Fruit fly (Drosophila melanogaster): ENCODE measurements around the gene Ref2.
A peak's percentile ranks its signal among the peaks of the same experiment; 100 is the strongest.

Gene Ref2

DNA sequence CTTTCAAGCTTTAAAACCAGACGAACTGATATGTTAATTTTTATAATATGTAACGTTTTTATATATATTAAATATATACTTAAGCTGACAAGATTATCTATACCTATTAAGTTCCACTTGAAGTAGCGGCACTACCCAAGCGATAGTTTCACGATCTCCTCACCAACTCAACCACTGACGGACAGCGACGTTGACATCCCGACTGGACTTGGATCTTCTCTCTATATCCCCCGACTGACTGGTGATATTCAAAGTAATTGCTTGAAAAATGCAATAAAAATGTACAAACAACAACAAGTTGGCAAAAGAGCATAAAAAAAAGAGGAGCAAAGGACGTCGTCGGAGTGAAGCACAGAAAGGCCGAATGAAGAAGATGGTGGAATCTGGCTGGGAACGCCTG lies at the start of gene Ref2:
Gene Ref2, minus strand, starts transcription at position 101 of the 400 bp plus-strand sequence.
- TF ChIP-seq acj6 (GFP tag; optimal IDR thresholded peaks at IDR 0.05) (no peak), pdm3 (GFP tag; optimal IDR thresholded peaks at IDR 0.05) (no peak), svp (GFP tag) (peak; percentile 52), CG6792 (GFP tag; optimal IDR thresholded peaks at IDR 0.05) (no peak), topi (GFP tag; optimal IDR thresholded peaks at IDR 0.05) (no peak)

DNA sequence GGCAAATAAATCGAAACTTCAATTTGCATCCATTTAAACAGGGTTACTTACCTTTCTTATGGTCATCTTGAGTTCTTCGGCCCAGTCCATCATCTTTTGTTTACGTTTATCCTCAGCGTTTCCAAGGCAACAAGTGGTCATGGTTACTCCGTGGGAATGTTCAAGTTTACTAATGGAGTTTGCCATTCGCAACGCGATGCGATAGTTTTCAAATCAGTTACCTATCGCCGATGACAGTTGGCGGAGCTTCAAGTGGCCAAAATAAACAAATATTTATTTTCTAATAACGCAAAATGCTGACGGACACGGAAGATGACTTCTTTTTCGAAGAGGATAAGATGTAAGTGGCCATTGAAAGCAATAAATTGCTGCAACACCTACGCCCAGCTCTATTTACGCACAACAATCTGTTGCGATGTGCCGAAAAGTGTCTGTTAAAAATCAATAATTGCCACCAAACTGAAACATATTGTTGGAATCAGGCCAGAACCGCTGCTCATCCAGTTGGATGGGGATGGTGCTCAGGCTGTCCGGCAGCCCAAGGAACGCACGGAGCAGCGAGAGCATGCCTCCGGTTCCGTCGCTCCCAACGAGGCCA lies 48.8 kb upstream of the Ref2 start, which contains the start of the genes IFT43 and PICK1:
Gene IFT43, minus strand, starts transcription at position 166 of the 598 bp plus-strand sequence.
Gene PICK1, plus strand, starts transcription at position 211 of the 598 bp plus-strand sequence.
- TF ChIP-seq CG11294 (GFP tag; IDR thresholded peaks at IDR 0.05) (no peak), CG6163 (GFP tag; IDR thresholded peaks at IDR 0.05) (no peak), CG34406 (GFP tag; optimal IDR thresholded peaks at IDR 0.05) (no peak), CG11902 (GFP tag; optimal IDR thresholded peaks at IDR 0.05) (no peak), lz (GFP tag; optimal IDR thresholded peaks at IDR 0.05) (no peak), fkh (GFP tag; optimal IDR thresholded peaks at IDR 0.05) (peak; percentile 95), CG8119 (GFP tag; IDR thresholded peaks at IDR 0.05) (no peak)

- TF ChIP-seq ss (GFP tag; optimal IDR thresholded peaks at IDR 0.05) = no peak
- peak; percentile 93 for TF ChIP-seq fkh (GFP tag; optimal IDR thresholded peaks at IDR 0.05)
Observed at dm6 chr2L:12692343-12693079, 46.4 kb upstream of the Ref2 start, which contains the start of the genes CCT4 and CG6153. Gene CCT4 (minus strand): TSS chr2L:12692934. Gene CG6153 (plus strand): TSS chr2L:12692993.

- TF ChIP-seq CG8632 (GFP tag; optimal IDR thresholded peaks at IDR 0.05) (no peak), dsx (GFP tag; optimal IDR thresholded peaks at IDR 0.05; ENCODE audit: poor library complexity, severe bottlenecking) (no peak), fkh (GFP tag; optimal IDR thresholded peaks at IDR 0.05) (no peak), Eip93F (GFP tag; optimal IDR thresholded peaks at IDR 0.05) (no peak)
Observed at dm6 chr2L:12689281-12689765, 43.2 kb upstream of the Ref2 start.

DNA sequence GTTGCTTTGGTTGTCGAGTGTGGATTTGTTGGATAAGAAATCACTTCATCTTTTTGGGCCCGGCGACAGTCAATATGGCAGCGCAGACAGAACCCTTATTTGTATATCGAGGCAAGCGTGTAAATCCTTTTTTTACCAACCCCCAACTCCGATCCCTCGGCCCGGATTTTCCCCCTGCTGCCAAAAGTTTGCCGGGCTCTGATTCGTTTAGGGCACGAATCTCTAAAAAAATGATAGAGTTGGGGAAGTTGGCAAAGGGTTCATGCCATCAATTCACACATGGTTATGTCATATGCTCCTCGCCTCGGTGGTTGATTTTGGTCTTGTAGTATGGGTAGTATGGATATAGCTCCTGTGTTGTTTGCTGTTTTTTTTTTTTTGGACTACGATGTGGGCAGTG lies 40.7 kb upstream of the Ref2 start:
- no peak for TF ChIP-seq Lpt (GFP tag; optimal IDR thresholded peaks at IDR 0.05)
- TF ChIP-seq cyc (GFP tag; optimal IDR thresholded peaks at IDR 0.05) = no peak
- TF ChIP-seq OdsH (GFP tag; optimal IDR thresholded peaks at IDR 0.05) = no peak
- TF ChIP-seq CG9139 (GFP tag; optimal IDR thresholded peaks at IDR 0.05) = no peak
- TF ChIP-seq CG6276 (GFP tag; optimal IDR thresholded peaks at IDR 0.05) = no peak
- TF ChIP-seq acj6 (GFP tag; optimal IDR thresholded peaks at IDR 0.05) = no peak
- no peak for TF ChIP-seq spab (GFP tag; optimal IDR thresholded peaks at IDR 0.05)

DNA sequence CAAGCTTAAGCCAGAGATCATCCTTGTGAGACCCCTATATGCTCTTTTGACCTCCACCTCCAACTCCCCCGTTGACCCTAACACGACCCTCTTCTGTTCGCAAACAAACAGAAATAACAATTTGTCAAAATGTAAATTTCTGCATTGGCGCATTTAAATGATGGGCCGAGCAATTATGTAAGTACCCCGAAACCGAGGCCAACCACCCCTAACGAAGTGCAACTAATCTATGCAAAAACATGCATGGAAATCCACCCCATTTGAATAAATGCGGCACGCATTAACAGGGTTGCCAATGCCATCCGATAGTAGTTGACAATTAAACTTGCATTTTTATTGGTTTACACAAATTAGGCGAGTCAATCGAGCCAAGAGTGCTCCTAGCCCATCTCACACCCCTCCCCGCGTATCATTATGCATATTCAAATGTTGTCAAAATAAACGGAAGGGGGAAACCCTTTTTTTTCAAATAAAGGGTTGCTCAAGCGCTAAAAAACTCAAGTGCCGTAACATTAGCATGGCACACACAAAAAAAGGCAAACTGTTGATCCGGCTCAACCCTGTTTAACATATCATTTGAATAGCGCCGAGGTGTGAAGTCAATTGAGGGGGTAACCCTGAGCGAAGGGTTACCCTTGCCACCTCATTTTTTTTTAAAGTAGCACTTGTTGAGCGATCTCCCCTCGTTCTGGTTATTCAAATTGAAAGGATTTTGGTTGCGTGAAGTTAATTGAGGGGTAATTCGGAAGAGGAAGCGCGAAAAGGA lies 35.6 kb upstream of the Ref2 start:
- TF ChIP-seq CG6808 (GFP tag; optimal IDR thresholded peaks at IDR 0.05) (no peak), ss (GFP tag; optimal IDR thresholded peaks at IDR 0.05) (no peak), Hr39 (GFP tag; optimal IDR thresholded peaks at IDR 0.05) (peak; percentile 19)

DNA sequence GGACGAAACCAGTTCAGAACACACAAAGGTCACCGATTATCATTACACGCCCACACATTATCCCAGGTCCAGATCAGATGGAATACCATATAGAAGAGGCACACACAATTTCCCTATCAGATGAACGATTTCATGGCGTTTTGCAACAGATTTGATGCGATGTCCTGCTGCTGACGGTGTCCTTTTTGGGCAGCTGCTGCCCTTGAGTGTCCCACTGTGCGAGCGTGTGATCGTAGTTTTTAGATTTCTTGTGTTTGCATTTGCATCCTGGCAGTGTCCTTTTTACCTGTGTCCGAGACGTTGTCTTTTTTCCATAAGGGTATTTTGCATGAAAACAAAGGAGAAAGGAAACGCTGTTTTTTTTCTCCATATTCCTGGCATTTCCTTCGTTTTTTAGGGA lies 33.2 kb upstream of the Ref2 start:
- no peak for TF ChIP-seq CG7368 (GFP tag; optimal IDR thresholded peaks at IDR 0.05)
- no peak for TF ChIP-seq topi (GFP tag; optimal IDR thresholded peaks at IDR 0.05)
- no peak for TF ChIP-seq CG11902 (GFP tag; optimal IDR thresholded peaks at IDR 0.05)
- TF ChIP-seq CG8119 (GFP tag; IDR thresholded peaks at IDR 0.05) = no peak
- TF ChIP-seq Lpt (GFP tag; optimal IDR thresholded peaks at IDR 0.05) = no peak
- no peak for TF ChIP-seq OdsH (GFP tag; optimal IDR thresholded peaks at IDR 0.05)
- TF ChIP-seq Sox102F (GFP tag; optimal IDR thresholded peaks at IDR 0.05) = no peak
- no peak for TF ChIP-seq CG8319 (GFP tag; optimal IDR thresholded peaks at IDR 0.05)
- TF ChIP-seq CG9139 (GFP tag; optimal IDR thresholded peaks at IDR 0.05) = no peak
- TF ChIP-seq CG8632 (GFP tag; optimal IDR thresholded peaks at IDR 0.05) = no peak
- no peak for TF ChIP-seq CG34406 (GFP tag; optimal IDR thresholded peaks at IDR 0.05)
- no peak for TF ChIP-seq CG1621 (tag; optimal IDR thresholded peaks at IDR 0.05)
- no peak for TF ChIP-seq Eip78C (GFP tag)
- no peak for TF ChIP-seq CG6854 (GFP tag; optimal IDR thresholded peaks at IDR 0.05)
- TF ChIP-seq CG3032 (tag; optimal IDR thresholded peaks at IDR 0.05) = no peak
